Worm (Caenorhabditis elegans): Measurements from ENCODE around the gene sra-11.

Gene sra-11

ce11 chrII:10885868-10886514 lies 24.1 kb downstream of the sra-11 start, which contains the start of gene F44F4.3:
TSS of gene F44F4.3 (minus strand) at chrII:10885918.
- peak; percentile 53 for TF ChIP-seq nhr-85 (tag)
- no peak for TF ChIP-seq nhr-237 (tag; optimal IDR thresholded peaks at IDR 0.05)
- TF ChIP-seq blmp-1 (tag; optimal IDR thresholded peaks at IDR 0.05) = peak; percentile 12
- no peak for TF ChIP-seq nhr-47 (tag; optimal IDR thresholded peaks at IDR 0.05)

- TF ChIP-seq sup-37 (GFP tag; optimal IDR thresholded peaks at IDR 0.05) = no peak
- no peak for TF ChIP-seq C16A3.4 (tag; optimal IDR thresholded peaks at IDR 0.05)
- no peak for TF ChIP-seq vab-15 (tag; optimal IDR thresholded peaks at IDR 0.05)
- TF ChIP-seq sptf-1 (tag; optimal IDR thresholded peaks at IDR 0.05) = no peak
- TF ChIP-seq fkh-8 (tag; optimal IDR thresholded peaks at IDR 0.05) = no peak
- no peak for TF ChIP-seq snu-23 (GFP tag; optimal IDR thresholded peaks at IDR 0.05)
- TF ChIP-seq fkh-4 (tag; optimal IDR thresholded peaks at IDR 0.05; ENCODE audit: borderline replicate concordance) = no peak
- no peak for TF ChIP-seq lsy-2 (tag; optimal IDR thresholded peaks at IDR 0.05)
- TF ChIP-seq snpc-4 (tag; optimal IDR thresholded peaks at IDR 0.05) = no peak
- TF ChIP-seq hlh-17 (GFP tag; optimal IDR thresholded peaks at IDR 0.05; ENCODE audit: borderline replicate concordance) = no peak
- no peak for TF ChIP-seq zag-1 (tag; optimal IDR thresholded peaks at IDR 0.05)
- no peak for TF ChIP-seq efl-3 (GFP tag; optimal IDR thresholded peaks at IDR 0.05)
- TF ChIP-seq ceh-82 (tag; optimal IDR thresholded peaks at IDR 0.05) = no peak
- TF ChIP-seq nhr-84 (tag; optimal IDR thresholded peaks at IDR 0.05) = no peak
- no peak for TF ChIP-seq nhr-20 (tag; optimal IDR thresholded peaks at IDR 0.05)
- TF ChIP-seq swsn-7 (tag; optimal IDR thresholded peaks at IDR 0.05) = no peak
- TF ChIP-seq nhr-90 (tag; optimal IDR thresholded peaks at IDR 0.05; ENCODE audit: poor library complexity) = no peak
- no peak for TF ChIP-seq fos-1 (tag; optimal IDR thresholded peaks at IDR 0.05)
Observed at ce11 chrII:10885250-10885649, 24.9 kb downstream of the sra-11 start.

DNA sequence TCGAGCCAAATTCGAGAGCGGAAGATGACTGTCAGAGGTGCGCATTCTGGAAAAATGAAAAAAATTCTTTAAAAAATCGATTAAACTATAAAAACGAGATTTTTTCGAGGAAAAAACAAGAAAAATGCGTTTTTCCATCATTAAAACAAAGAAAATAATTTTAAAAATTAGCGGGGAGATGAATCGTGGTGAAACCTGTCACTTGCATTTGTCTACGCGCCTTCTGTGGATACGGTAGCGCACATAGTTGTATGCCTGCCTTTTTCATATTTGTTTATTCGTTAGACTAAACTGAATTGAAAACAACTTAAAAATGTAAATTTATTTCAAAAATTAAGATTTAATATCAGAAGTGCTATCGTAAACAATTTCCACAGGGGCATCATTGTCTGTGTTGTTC lies 25.7 kb downstream of the sra-11 start, which contains the start of gene egg-3:
Gene egg-3, minus strand, starts transcription at position 46 of the 400 bp plus-strand sequence.
- TF ChIP-seq irx-1 (tag; optimal IDR thresholded peaks at IDR 0.05) (no peak), mab-9 (GFP tag; IDR thresholded peaks at IDR 0.05) (no peak), efl-1 (optimal IDR thresholded peaks at IDR 0.05) (no peak), efl-1 (GFP tag; optimal IDR thresholded peaks at IDR 0.05 in 1 of 2) (no peak), vab-15 (tag; optimal IDR thresholded peaks at IDR 0.05) (no peak)

DNA sequence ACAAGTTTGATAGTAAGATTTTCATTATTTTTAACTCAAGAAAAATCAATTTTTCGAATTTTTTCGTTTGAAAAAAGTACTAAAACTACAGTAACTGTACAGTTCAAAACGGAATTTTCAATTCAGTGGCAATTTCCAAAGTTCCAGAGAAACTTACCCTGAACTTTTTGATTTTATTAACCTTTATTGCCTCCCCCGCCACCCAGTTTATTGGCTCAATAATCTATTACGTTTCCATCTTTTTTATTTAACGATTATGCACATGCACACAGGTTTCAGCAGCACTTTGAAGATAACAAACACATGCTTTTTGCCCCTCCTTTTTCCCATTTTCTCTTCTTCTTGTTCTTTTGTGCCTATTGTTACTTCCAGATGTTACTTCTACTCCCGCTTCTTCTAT lies 29.5 kb downstream of the sra-11 start, which contains the start of gene lurp-1:
Gene lurp-1, plus strand, starts transcription at position 301 of the 400 bp plus-strand sequence.
- TF ChIP-seq skn-1 (tag; optimal IDR thresholded peaks at IDR 0.05) (no peak), dsc-1 (tag; optimal IDR thresholded peaks at IDR 0.05) (peak; percentile 69)

DNA sequence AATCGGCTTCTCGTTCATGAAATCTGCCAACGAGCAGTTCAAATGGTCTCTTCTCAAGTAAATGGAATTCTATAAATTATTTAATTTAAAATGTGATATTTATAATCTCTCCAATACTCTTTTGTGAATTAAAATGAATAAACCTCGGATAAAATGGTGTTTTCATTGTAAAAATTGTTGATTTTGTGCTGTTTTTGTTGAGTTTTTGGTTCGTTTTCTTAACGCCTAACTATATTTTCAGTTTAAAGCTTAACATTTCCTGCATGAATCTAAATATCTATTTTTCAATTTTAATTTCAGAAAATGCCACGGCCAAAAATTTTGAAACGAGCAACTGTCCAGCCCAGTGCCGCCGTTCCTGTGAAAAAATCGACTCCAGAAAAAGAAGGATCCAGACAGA lies 36.5 kb downstream of the sra-11 start, which contains the start of gene orc-2:
Gene orc-2, plus strand, starts transcription at position 301 of the 400 bp plus-strand sequence.
- TF ChIP-seq F16B12.6 (tag; optimal IDR thresholded peaks at IDR 0.05) = no peak
- TF ChIP-seq ceh-8 (GFP tag; optimal IDR thresholded peaks at IDR 0.05) = no peak

DNA sequence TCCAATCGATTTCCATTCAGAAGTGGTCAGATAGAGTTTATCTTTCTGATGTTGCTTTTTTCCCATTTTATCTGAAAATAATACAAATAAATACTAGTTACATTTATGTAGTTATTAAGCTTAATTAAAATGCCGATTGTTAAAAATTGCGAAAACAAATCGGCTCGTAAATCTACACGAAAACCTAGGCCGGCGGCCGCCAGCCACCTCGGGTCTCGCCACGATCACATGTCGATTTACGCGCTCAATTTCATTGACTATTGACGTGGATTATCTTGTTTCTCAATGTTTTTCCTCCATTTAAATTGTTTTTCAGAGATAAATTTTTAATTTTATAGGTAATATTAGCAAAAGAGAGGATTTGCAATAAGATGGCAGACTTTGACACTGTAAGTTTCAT lies 37.6 kb downstream of the sra-11 start, which contains the start of the genes cyn-4 and copz-1:
Gene cyn-4, minus strand, starts transcription at position 71 of the 400 bp plus-strand sequence.
Gene copz-1, plus strand, starts transcription at position 339 of the 400 bp plus-strand sequence.
- TF ChIP-seq efl-3 (GFP tag; optimal IDR thresholded peaks at IDR 0.05) = no peak
- no peak for TF ChIP-seq ces-1 (GFP tag; optimal IDR thresholded peaks at IDR 0.05)
- TF ChIP-seq dsc-1 (tag; optimal IDR thresholded peaks at IDR 0.05) = peak; percentile 87
- TF ChIP-seq nhr-71 (tag; optimal IDR thresholded peaks at IDR 0.05) = peak; percentile 92
- TF ChIP-seq alr-1 (tag; optimal IDR thresholded peaks at IDR 0.05; ENCODE audit: borderline replicate concordance) = no peak
- no peak for TF ChIP-seq fkh-10 (GFP tag; optimal IDR thresholded peaks at IDR 0.05)
- no peak for TF ChIP-seq unc-62 (GFP tag; optimal IDR thresholded peaks at IDR 0.05)
- TF ChIP-seq lsy-2 (tag; optimal IDR thresholded peaks at IDR 0.05) = peak; percentile 93 to 94
- peak; percentile 86 for TF ChIP-seq irx-1 (tag; optimal IDR thresholded peaks at IDR 0.05)
- peak; percentile 59 for TF ChIP-seq F16B12.6 (tag; optimal IDR thresholded peaks at IDR 0.05)
- TF ChIP-seq nhr-20 (tag; optimal IDR thresholded peaks at IDR 0.05) = peak; percentile 90
- peak; percentile 52 for TF ChIP-seq blmp-1 (tag; optimal IDR thresholded peaks at IDR 0.05)
- peak; percentile 89 for TF ChIP-seq nhr-47 (tag; optimal IDR thresholded peaks at IDR 0.05)
- TF ChIP-seq zag-1 (tag; optimal IDR thresholded peaks at IDR 0.05) = no peak
- no peak for TF ChIP-seq ama-1 (optimal IDR thresholded peaks at IDR 0.05)
- TF ChIP-seq nhr-90 (tag; optimal IDR thresholded peaks at IDR 0.05; ENCODE audit: poor library complexity) = peak; percentile 86
- TF ChIP-seq mab-9 (GFP tag; IDR thresholded peaks at IDR 0.05) = peak; percentile 54; the same call in 1 of the 2 replicates
- TF ChIP-seq rnt-1 (tag; optimal IDR thresholded peaks at IDR 0.05) = peak; percentile 98
- no peak for TF ChIP-seq unc-30 (tag; optimal IDR thresholded peaks at IDR 0.05)
- no peak for TF ChIP-seq nhr-12 (tag; optimal IDR thresholded peaks at IDR 0.05)
- TF ChIP-seq hpl-2 (GFP tag; optimal IDR thresholded peaks at IDR 0.05) = no peak
- TF ChIP-seq ceh-90 (tag; optimal IDR thresholded peaks at IDR 0.05) = peak; percentile 84
- peak; percentile 71 for TF ChIP-seq pax-3 (tag; optimal IDR thresholded peaks at IDR 0.05)

All from whole organism, L1 larva.